Fruit fly (Drosophila melanogaster) whole organism, embryonic: ENCODE data around the gene CG5805.
A peak's percentile ranks its signal among the peaks of the same experiment; 100 is the strongest.

Experiments
- CG10366 ChIP-seq: fragments of 200-800 bp; sonication (Bioruptor generic); IDR thresholded peaks from 2 replicates; pipeline ENCODE4 v1.3.6; 2022; ENCODE audit warnings: missing biosample characterization, missing genetic modification characterization
- CG11085 ChIP-seq: fragments of 200-800 bp; sonication (Bioruptor generic); IDR thresholded peaks from 2 replicates; pipeline ENCODE4 v1.3.6; 2022; ENCODE audit warnings: missing biosample characterization, missing genetic modification characterization
- CG11247 ChIP-seq: fragments of 200-800 bp; sonication (Bioruptor generic); IDR thresholded peaks from 2 replicates; pipeline ENCODE4 v1.3.6; 2022; ENCODE audit warnings: missing biosample characterization, missing genetic modification characterization
- CG12942 ChIP-seq: fragments of 200-800 bp; sonication (Bioruptor generic); optimal IDR thresholded peaks from 3 replicates; lab custom pipeline; 2016; ENCODE audit warnings: missing biosample characterization, missing genetic modification characterization
- CG13123 ChIP-seq: fragments of 200-800 bp; sonication (Bioruptor generic); optimal IDR thresholded peaks from 2 replicates; lab custom pipeline; 2016; ENCODE audit warnings: missing biosample characterization, missing genetic modification characterization
- CG13894 ChIP-seq: fragments of 200-800 bp; sonication (Bioruptor generic); optimal IDR thresholded peaks from 3 replicates; lab custom pipeline; 2018; ENCODE audit warnings: missing biosample characterization, mild to moderate bottlenecking, missing genetic modification characterization, moderate library complexity
- CG14667 ChIP-seq: fragments of 200-800 bp; sonication (Bioruptor generic); IDR thresholded peaks from 2 replicates; pipeline ENCODE4 v1.3.6; 2022; ENCODE audit warnings: missing biosample characterization, missing genetic modification characterization
- CG17328 ChIP-seq: fragments of 200-800 bp; sonication (Bioruptor generic); IDR thresholded peaks from 2 replicates; pipeline ENCODE4 v1.3.6; 2022; ENCODE audit warnings: missing biosample characterization, missing genetic modification characterization
- CG18476 ChIP-seq: fragments of 200-800 bp; sonication (Bioruptor generic); optimal IDR thresholded peaks from 2 replicates; lab custom pipeline; 2016; ENCODE audit warnings: missing biosample characterization, mild to moderate bottlenecking, missing genetic modification characterization
- CG2199 ChIP-seq: fragments of 200-800 bp; sonication (Bioruptor generic); IDR thresholded peaks from 3 replicates; pipeline ENCODE4 v1.3.6; 2022; ENCODE audit warnings: missing biosample characterization, missing genetic modification characterization
- CG2202 ChIP-seq: fragments of 200-800 bp; sonication (Bioruptor generic); optimal IDR thresholded peaks from 2 replicates; lab custom pipeline; 2018; ENCODE audit warnings: missing biosample characterization, mild to moderate bottlenecking, missing genetic modification characterization
- CG34376 ChIP-seq: fragments of 200-800 bp; sonication (Bioruptor generic); optimal IDR thresholded peaks from 2 replicates; lab custom pipeline; 2018; ENCODE audit warnings: missing biosample characterization, mild to moderate bottlenecking, missing genetic modification characterization
- CG3726 ChIP-seq: fragments of 200-800 bp; sonication (Bioruptor generic); IDR thresholded peaks from 3 replicates; pipeline ENCODE4, ENCODE4 v1.3.6; 2022; ENCODE audit warnings: missing biosample characterization, missing genetic modification characterization
- CG4328 ChIP-seq: fragments of 200-800 bp; sonication (Bioruptor generic); optimal IDR thresholded peaks from 3 replicates; lab custom pipeline; 2017; ENCODE audit warnings: missing biosample characterization, missing genetic modification reagents, missing genetic modification characterization
- CG6683 ChIP-seq: fragments of 200-800 bp; sonication (Bioruptor generic); optimal IDR thresholded peaks from 2 replicates; lab custom pipeline; 2017; ENCODE audit warnings: missing biosample characterization, mild to moderate bottlenecking, missing genetic modification characterization, missing genetic modification reagents
- CG7271 ChIP-seq: fragments of 200-800 bp; sonication (Bioruptor generic); optimal IDR thresholded peaks from 2 replicates; lab custom pipeline; 2018; ENCODE audit warnings: missing biosample characterization, mild to moderate bottlenecking, missing genetic modification characterization, moderate library complexity
- CG8290 ChIP-seq, 3 experiments: fragments of 200-800 bp; sonication (Bioruptor generic); optimal IDR thresholded peaks; 2 replicates each; lab custom pipeline; 2016 to 2019; ENCODE audit warnings: missing biosample characterization in 3 of 3, missing genetic modification characterization in 3 of 3, mild to moderate bottlenecking in 2 of 3, moderate library complexity in 1 of 3
- CG9817 ChIP-seq: fragments of 200-800 bp; sonication (Bioruptor generic); optimal IDR thresholded peaks from 2 replicates; lab custom pipeline; 2018; ENCODE audit warnings: missing biosample characterization, mild to moderate bottlenecking, missing genetic modification characterization, moderate library complexity
- CG9876 ChIP-seq: fragments of 200-800 bp; sonication (Bioruptor generic); optimal IDR thresholded peaks from 2 replicates; lab custom pipeline; 2016; ENCODE audit warnings: missing biosample characterization, missing genetic modification characterization
- Dip3 ChIP-seq: fragments of 200-800 bp; sonication (Bioruptor generic); optimal IDR thresholded peaks from 3 replicates; lab custom pipeline; 2016; ENCODE audit warnings: missing biosample characterization, missing genetic modification characterization
- Doc2 ChIP-seq: fragments of 200-800 bp; sonication (Bioruptor generic); IDR thresholded peaks from 2 replicates; pipeline ENCODE4 v1.3.6; 2022; ENCODE audit warnings: missing biosample characterization, missing genetic modification characterization
- Doc3 ChIP-seq: fragments of 200-800 bp; sonication (Bioruptor generic); IDR thresholded peaks from 3 replicates; pipeline ENCODE4 v1.3.6; 2022; ENCODE audit warnings: missing biosample characterization, missing genetic modification characterization; ENCODE audit not compliant: partially characterized antibody
- Dp ChIP-seq: fragments of 200-800 bp; sonication (Bioruptor generic); optimal IDR thresholded peaks from 2 replicates; lab custom pipeline; 2018; ENCODE audit warnings: missing biosample characterization, mild to moderate bottlenecking, missing genetic modification characterization, moderate library complexity
- E2f2 ChIP-seq: fragments of 200-800 bp; sonication (Bioruptor generic); IDR thresholded peaks from 2 replicates; pipeline ENCODE4 v1.3.6; 2022; ENCODE audit warnings: missing biosample characterization, missing genetic modification characterization
- Ets65A ChIP-seq: fragments of 200-800 bp; sonication (Bioruptor generic); peaks from one replicate; lab custom pipeline; 2016; ENCODE audit warnings: missing biosample characterization, missing genetic modification characterization
- Lpt ChIP-seq: fragments of >200 bp; optimal IDR thresholded peaks from 2 replicates; lab custom pipeline; 2018; ENCODE audit warnings: missing biosample characterization, missing genetic modification characterization
- MBD-R2 ChIP-seq: fragments of 200-800 bp; sonication (Bioruptor generic); IDR thresholded peaks from 2 replicates; pipeline ENCODE4 v1.3.6; 2022; ENCODE audit warnings: missing biosample characterization, missing genetic modification characterization
- Nf-YB ChIP-seq: fragments of 200-800 bp; sonication (Bioruptor generic); optimal IDR thresholded peaks from 3 replicates; lab custom pipeline; 2019; ENCODE audit warnings: missing biosample characterization, mild to moderate bottlenecking, missing genetic modification characterization, moderate library complexity
- NfI ChIP-seq: fragments of 200-800 bp; sonication (Bioruptor generic); optimal IDR thresholded peaks from 3 replicates; lab custom pipeline; 2018; ENCODE audit warnings: missing biosample characterization, mild to moderate bottlenecking, missing genetic modification characterization, moderate library complexity
- Side ChIP-seq: fragments of 200-800 bp; sonication (Bioruptor generic); optimal IDR thresholded peaks from 2 replicates; lab custom pipeline; 2016; ENCODE audit warnings: missing biosample characterization, missing genetic modification characterization
- Sox100B ChIP-seq: fragments of 200-800 bp; sonication (Bioruptor generic); optimal IDR thresholded peaks from 3 replicates; lab custom pipeline; 2018; ENCODE audit warnings: missing biosample characterization, mild to moderate bottlenecking, missing genetic modification characterization
- Spps ChIP-seq: fragments of 200-800 bp; sonication (Bioruptor generic); optimal IDR thresholded peaks from 2 replicates; lab custom pipeline; 2018; ENCODE audit warnings: missing biosample characterization, mild to moderate bottlenecking, missing genetic modification characterization
- Tbp ChIP-seq: fragments of >200 bp; optimal IDR thresholded peaks from 2 replicates; lab custom pipeline; 2018; ENCODE audit warnings: missing biosample characterization, missing genetic modification characterization
- aop ChIP-seq: fragments of 200-800 bp; sonication (Bioruptor generic); IDR thresholded peaks from 2 replicates; pipeline ENCODE4 v1.3.6; 2022; ENCODE audit warnings: missing biosample characterization, missing genetic modification characterization
- bab2 ChIP-seq: fragments of 200-800 bp; sonication (Bioruptor generic); optimal IDR thresholded peaks from 2 replicates; lab custom pipeline; 2016; ENCODE audit warnings: missing biosample characterization, missing genetic modification characterization
- dan ChIP-seq: fragments of 200-800 bp; sonication (Bioruptor generic); IDR thresholded peaks from 2 replicates; pipeline ENCODE4 v1.3.6; 2022; ENCODE audit warnings: missing biosample characterization, missing genetic modification characterization
- dimm ChIP-seq: fragments of 200-800 bp; sonication (Bioruptor generic); IDR thresholded peaks from 2 replicates; pipeline ENCODE4 v1.3.6; 2022; ENCODE audit warnings: missing biosample characterization, missing genetic modification characterization
- dmrt11E ChIP-seq: fragments of 200-800 bp; sonication (Bioruptor generic); optimal IDR thresholded peaks from 3 replicates; lab custom pipeline; 2018; ENCODE audit warnings: missing biosample characterization, mild to moderate bottlenecking, missing genetic modification characterization, moderate library complexity
- exex ChIP-seq: fragments of 200-800 bp; sonication (Bioruptor generic); optimal IDR thresholded peaks from 4 replicates; lab custom pipeline; 2018; ENCODE audit warnings: missing biosample characterization, mild to moderate bottlenecking, missing genetic modification characterization, moderate library complexity
- fd96Cb ChIP-seq: fragments of 200-800 bp; sonication (Bioruptor generic); optimal IDR thresholded peaks from 2 replicates; lab custom pipeline; 2018; ENCODE audit warnings: missing biosample characterization, mild to moderate bottlenecking, missing genetic modification characterization, moderate library complexity
- jing ChIP-seq: fragments of 200-800 bp; sonication (Bioruptor generic); optimal IDR thresholded peaks from 2 replicates; lab custom pipeline; 2018; ENCODE audit warnings: missing biosample characterization, mild to moderate bottlenecking, missing genetic modification characterization
- pb ChIP-seq: fragments of 200-800 bp; sonication (Bioruptor generic); optimal IDR thresholded peaks from 3 replicates; lab custom pipeline; 2016; ENCODE audit warnings: missing biosample characterization, missing genetic modification characterization
- pum ChIP-seq: fragments of 200-800 bp; sonication (Bioruptor generic); optimal IDR thresholded peaks from 2 replicates; lab custom pipeline; 2016; ENCODE audit warnings: missing biosample characterization, missing genetic modification characterization
- sc ChIP-seq, 3 experiments: fragments of >200 bp in 2 of 3; fragments of 200-800 bp in 1 of 3; sonication (Bioruptor generic) in 1 of 3; optimal IDR thresholded peaks; 2 replicates in 2 of 3; 3 replicates in 1 of 3; lab custom pipeline; 2017; ENCODE audit warnings: mild to moderate bottlenecking in 1 of 3, missing biosample characterization in 1 of 3, missing genetic modification characterization in 1 of 3, missing genetic modification reagents in 1 of 3
- shn ChIP-seq: fragments of 200-800 bp; sonication (Bioruptor generic); optimal IDR thresholded peaks from 3 replicates; lab custom pipeline; 2016; ENCODE audit warnings: missing biosample characterization, missing genetic modification characterization
- slp2 ChIP-seq: fragments of 200-800 bp; sonication (Bioruptor generic); optimal IDR thresholded peaks from 2 replicates; lab custom pipeline; 2016; ENCODE audit warnings: missing biosample characterization, missing genetic modification characterization
- sqz ChIP-seq: fragments of 200-800 bp; sonication (Bioruptor generic); optimal IDR thresholded peaks from 3 replicates; lab custom pipeline; 2018; ENCODE audit warnings: missing biosample characterization, mild to moderate bottlenecking, missing genetic modification characterization
- stwl ChIP-seq: fragments of 200-800 bp; sonication (Bioruptor generic); optimal IDR thresholded peaks from 3 replicates; lab custom pipeline; 2018; ENCODE audit warnings: missing biosample characterization, mild to moderate bottlenecking, missing genetic modification characterization, moderate library complexity
- unpg ChIP-seq: fragments of 200-800 bp; sonication (Bioruptor generic); optimal IDR thresholded peaks from 3 replicates; lab custom pipeline; 2018; ENCODE audit warnings: missing biosample characterization, mild to moderate bottlenecking, missing genetic modification characterization, moderate library complexity
- vfl ChIP-seq: fragments of 200-800 bp; sonication (Bioruptor generic); optimal IDR thresholded peaks from 2 replicates; lab custom pipeline; 2016; ENCODE audit warnings: missing biosample characterization, missing genetic modification characterization

CG5805 gene

DNA sequence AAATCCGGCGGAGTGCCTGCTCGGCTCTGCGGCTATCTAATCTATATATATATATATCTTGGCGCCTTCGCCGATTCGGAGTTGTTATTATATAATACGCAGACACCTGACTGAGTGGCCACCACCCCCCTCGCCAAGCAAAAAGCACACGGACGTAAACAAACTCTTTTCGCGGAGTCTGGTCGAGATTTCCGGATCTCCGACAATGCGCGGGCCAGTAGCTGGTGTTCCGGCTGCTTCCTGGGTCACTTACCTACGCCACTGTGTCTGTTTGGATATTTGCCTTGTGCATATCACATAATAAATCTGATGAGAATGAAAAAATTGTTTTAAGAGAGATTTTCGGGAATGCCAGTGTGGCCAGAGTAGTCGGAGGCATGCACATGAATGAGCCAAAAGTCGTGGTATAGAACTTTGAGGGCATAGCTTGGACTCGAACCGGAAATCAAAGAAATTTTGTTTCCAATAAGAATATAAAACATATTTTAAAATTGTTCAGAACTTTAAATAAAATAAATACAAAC, at the start of gene CG5805 (continued):
- peak; percentile 52; the same call in 1 of the 3 replicates for TF ChIP-seq CG3726 (GFP tag; lab: Robert Waterston, UW)
- peak; percentile 63 for TF ChIP-seq jing (GFP tag; lab: Kevin White, UChicago)
- peak; percentile 93 for TF ChIP-seq NfI (GFP tag; lab: Kevin White, UChicago)
- TF ChIP-seq CG34376 (GFP tag; lab: Kevin White, UChicago) = peak; percentile 91
- peak; percentile 72 for TF ChIP-seq dmrt11E (tag; lab: Kevin White, UChicago)
- peak; percentile 89 for TF ChIP-seq CG7271
- TF ChIP-seq Doc3 (GFP tag; lab: Robert Waterston, UW) = no peak
- TF ChIP-seq Tbp = no peak
- peak; percentile 89 for TF ChIP-seq CG17328 (GFP tag; lab: Robert Waterston, UW)
- TF ChIP-seq Dip3 = peak; percentile 69
- no peak for TF ChIP-seq aop (GFP tag; lab: Robert Waterston, UW)
- TF ChIP-seq Ets65A (GFP tag; lab: Kevin White, UChicago) = peak; percentile 99
- peak; percentile 80 for TF ChIP-seq Side
- TF ChIP-seq CG9876 (GFP tag; lab: Kevin White, UChicago) = peak; percentile 74
- TF ChIP-seq CG13123 = no peak
- no peak for TF ChIP-seq sc (optimal IDR thresholded peaks at IDR 0.05; lab: Kevin White, UChicago)
- TF ChIP-seq sc (GFP tag; optimal IDR thresholded peaks at IDR 0.05; lab: Kevin White, UChicago) = peak; percentile 75
- TF ChIP-seq CG11085 (GFP tag; lab: Robert Waterston, UW) = peak; percentile 83
- TF ChIP-seq Nf-YB = no peak
- peak; percentile 59 for TF ChIP-seq dimm
- peak; percentile 3 for TF ChIP-seq pum
- TF ChIP-seq fd96Cb (tag; lab: Kevin White, UChicago) = peak; percentile 62
- peak; percentile 47; the same call in 2 of the 3 replicates for TF ChIP-seq CG2199 (GFP tag; lab: Robert Waterston, UW)
- TF ChIP-seq pb (GFP tag; lab: Kevin White, UChicago) = peak; percentile 80
- TF ChIP-seq CG12942 = peak; percentile 66
- TF ChIP-seq E2f2 = peak; percentile 65
- TF ChIP-seq stwl (tag; lab: Kevin White, UChicago) = no peak
- no peak for TF ChIP-seq CG8290 (GFP tag; optimal IDR thresholded peaks at IDR 0.05; lab: Kevin White, UChicago)
- TF ChIP-seq CG8290 (tag; optimal IDR thresholded peaks at IDR 0.05; lab: Kevin White, UChicago) = peak in 1 of 2 experiments; percentile 41
- TF ChIP-seq Dp (GFP tag; lab: Kevin White, UChicago) = peak; percentile 45
- TF ChIP-seq slp2 (GFP tag; lab: Kevin White, UChicago) = peak; percentile 58
- TF ChIP-seq CG10366 (GFP tag; lab: Robert Waterston, UW) = peak; percentile 84
- no peak for TF ChIP-seq dan (GFP tag; lab: Robert Waterston, UW)
- TF ChIP-seq bab2 (GFP tag; lab: Kevin White, UChicago) = peak; percentile 46
- peak; percentile 83 for TF ChIP-seq CG4328 (GFP tag; lab: Kevin White, UChicago)
- TF ChIP-seq CG2202 (tag; lab: Kevin White, UChicago) = peak; percentile 76
- TF ChIP-seq vfl = no peak
- TF ChIP-seq CG14667 = peak; percentile 40; the same call in 1 of the 2 replicates
- TF ChIP-seq Lpt (GFP tag; lab: Kevin White, UChicago) = no peak
- TF ChIP-seq MBD-R2 = peak; percentile 75
- peak; percentile 58 for TF ChIP-seq CG13894 (tag; lab: Kevin White, UChicago)
- TF ChIP-seq Doc2 (GFP tag; lab: Robert Waterston, UW) = 0 out of 2 replicates have a peak, but pooled peaks have one; percentile 44
- TF ChIP-seq shn (GFP tag; lab: Kevin White, UChicago) = peak; percentile 56
- peak; percentile 85 for TF ChIP-seq CG9817 (tag; lab: Kevin White, UChicago)
- peak; percentile 68 for TF ChIP-seq Spps (tag; lab: Kevin White, UChicago)
- peak; percentile 76 for TF ChIP-seq CG6683 (GFP tag; lab: Kevin White, UChicago)
- TF ChIP-seq Sox100B = no peak
- no peak for TF ChIP-seq sqz (GFP tag; lab: Kevin White, UChicago)
- TF ChIP-seq CG11247 = peak; percentile 79
- peak; percentile 75 for TF ChIP-seq unpg (GFP tag; lab: Kevin White, UChicago)
- TF ChIP-seq CG18476 (GFP tag; lab: Kevin White, UChicago) = peak; percentile 42
- peak; percentile 56 for TF ChIP-seq exex (tag; lab: Kevin White, UChicago)
